Worm (Caenorhabditis elegans) whole organism, mixed stage, embryonic: ENCODE data around the gene skr-6.

Source experiments
- blmp-1 ChIP-seq: fragments of 150-350 bp; optimal IDR thresholded peaks from 2 replicates; lab custom pipeline; 2014; ENCODE audit warnings: missing biosample characterization, missing genetic modification characterization
- elt-1 ChIP-seq: sonication (generic microtip); optimal IDR thresholded peaks from 2 replicates; lab custom pipeline; 2017; ENCODE audit warnings: missing genetic modification characterization, mild to moderate bottlenecking, missing compliant biosample characterization, antibody characterized with exemption, moderate library complexity, borderline replicate concordance; ENCODE audit not compliant: insufficient read depth
- mep-1 ChIP-seq: fragments of 150-350 bp; optimal IDR thresholded peaks from 2 replicates; lab custom pipeline; 2017; ENCODE audit warnings: missing biosample characterization, missing genetic modification reagents, missing genetic modification characterization, inconsistent platforms
- nhr-28 ChIP-seq: fragments of 150-350 bp; optimal IDR thresholded peaks from 2 replicates; lab custom pipeline; 2014; ENCODE audit warnings: missing biosample characterization, missing genetic modification characterization
- pha-4 ChIP-seq: fragments of 150-350 bp; optimal IDR thresholded peaks from 2 replicates; lab custom pipeline; 2018; ENCODE audit warnings: missing biosample characterization, missing genetic modification reagents, missing genetic modification characterization
- unc-39 ChIP-seq: fragments of 150-350 bp; optimal IDR thresholded peaks from 2 replicates; lab custom pipeline; 2014; ENCODE audit warnings: missing biosample characterization, missing genetic modification characterization
- zip-8 ChIP-seq: fragments of 150-350 bp; optimal IDR thresholded peaks from 2 replicates; lab custom pipeline; 2014; ENCODE audit warnings: missing biosample characterization, missing genetic modification characterization
- ztf-11 ChIP-seq: fragments of 150-350 bp; optimal IDR thresholded peaks from 2 replicates; lab custom pipeline; 2014; ENCODE audit warnings: missing biosample characterization, missing genetic modification characterization

DNA sequence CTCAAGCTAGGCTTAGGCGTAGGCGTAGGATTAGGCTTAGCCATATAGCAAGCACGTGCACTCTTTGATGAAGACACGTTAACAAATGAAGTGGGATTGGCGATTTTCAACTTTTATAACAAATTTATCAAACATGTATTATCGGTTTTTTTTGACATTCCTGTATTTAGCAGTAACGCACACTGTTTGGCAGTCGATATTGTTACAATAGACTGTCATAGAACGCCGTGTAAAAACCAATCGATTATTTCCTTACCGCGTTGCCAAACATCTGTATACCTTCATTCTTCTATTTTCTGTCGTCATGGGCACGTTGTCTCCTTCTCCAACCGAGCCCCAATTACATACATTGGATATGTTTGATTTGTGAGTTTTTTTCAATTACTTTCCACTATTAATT, 48.5 kb upstream of the skr-6 start, which contains the start of gene fbxb-119:
- TF ChIP-seq unc-39 (tag; lab: Kevin White, UChicago), result no peak
- TF ChIP-seq mep-1 (tag; lab: Kevin White, UChicago), result no peak
- no peak for TF ChIP-seq pha-4
- TF ChIP-seq ztf-11 (tag; lab: Kevin White, UChicago), result no peak
- no peak for TF ChIP-seq elt-1
- no peak for TF ChIP-seq nhr-28
- no peak for TF ChIP-seq zip-8 (tag; lab: Kevin White, UChicago)
- no peak for TF ChIP-seq blmp-1 (tag; lab: Kevin White, UChicago)
